Fruit fly (Drosophila melanogaster): Measurements from ENCODE around the gene CG4789.

The CG4789 gene

dm6 chrX:16834259-16834658, 33.5 kb downstream of the CG4789 start (continued):
- TF ChIP-seq Stat92E (GFP tag; optimal IDR thresholded peaks at IDR 0.05) (no peak), abd-A (tag; optimal IDR thresholded peaks at IDR 0.05) (no peak), D (optimal IDR thresholded peaks at IDR 0.05) (no peak), D (GFP tag; optimal IDR thresholded peaks at IDR 0.05) (no peak), CG14050 (GFP tag; IDR thresholded peaks at IDR 0.05) (no peak), ash1 (GFP tag; optimal IDR thresholded peaks at IDR 0.05) (no peak), Aef1 (GFP tag; IDR thresholded peaks at IDR 0.05) (no peak), zfh2 (GFP tag; optimal IDR thresholded peaks at IDR 0.05) (no peak), NC2α (GFP tag; optimal IDR thresholded peaks at IDR 0.05) (no peak), Atf6 (GFP tag; IDR thresholded peaks at IDR 0.05) (no peak), CG31365 (tag; optimal IDR thresholded peaks at IDR 0.05) (no peak), hkb (optimal IDR thresholded peaks at IDR 0.05) (no peak), hkb (GFP tag; IDR thresholded peaks at IDR 0.05) (0 out of 2 replicates have a peak, but pooled peaks have one; percentile 32), Dref (GFP tag; IDR thresholded peaks at IDR 0.05) (no peak), fd96Cb (tag; optimal IDR thresholded peaks at IDR 0.05) (peak; percentile 21), pfk (GFP tag; optimal IDR thresholded peaks at IDR 0.05) (no peak), CG17612 (GFP tag; IDR thresholded peaks at IDR 0.05) (no peak), CG2116 (GFP tag; optimal IDR thresholded peaks at IDR 0.05) (no peak), tup (GFP tag; optimal IDR thresholded peaks at IDR 0.05) (no peak), CG1024 (GFP tag; IDR thresholded peaks at IDR 0.05) (no peak), gcm (GFP tag; optimal IDR thresholded peaks at IDR 0.05) (peak; percentile 42), Taf1 (GFP tag; IDR thresholded peaks at IDR 0.05) (no peak), vvl (GFP tag; IDR thresholded peaks at IDR 0.05) (peak; percentile 33; the same call in 1 of the 2 replicates), Nf-YC (tag; optimal IDR thresholded peaks at IDR 0.05) (peak; percentile 33), CG15696 (tag; optimal IDR thresholded peaks at IDR 0.05) (no peak), stwl (tag; optimal IDR thresholded peaks at IDR 0.05) (no peak)

dm6 chrX:16835304-16835703, 34.6 kb downstream of the CG4789 start, which contains the start of the genes CG13004 and CG46306:
TSS of gene CG13004 (minus strand) at chrX:16835520.
TSS of gene CG46306 (minus strand) at chrX:16835520.
- TF ChIP-seq crol (GFP tag; IDR thresholded peaks at IDR 0.05), result 0 out of 2 replicates have a peak, but pooled peaks have one; percentile 12
- TF ChIP-seq caup (GFP tag; optimal IDR thresholded peaks at IDR 0.05; ENCODE audit: severe bottlenecking), result no peak
- peak; percentile 11 to 34 for TF ChIP-seq Trl (optimal IDR thresholded peaks at IDR 0.05)
- no peak for TF ChIP-seq Trl (GFP tag; optimal IDR thresholded peaks at IDR 0.05)
- TF ChIP-seq row (GFP tag; IDR thresholded peaks at IDR 0.05), result peak; percentile 9; the same call in 1 of the 3 replicates
- peak; percentile 55 for TF ChIP-seq nom (GFP tag; optimal IDR thresholded peaks at IDR 0.05)
- no peak for TF ChIP-seq esg (GFP tag; conservative IDR thresholded peaks at IDR 0.05)
- no peak for TF ChIP-seq CG8281 (tag; optimal IDR thresholded peaks at IDR 0.05)
- peak; percentile 27; the same call in 1 of the 2 replicates for TF ChIP-seq slbo (GFP tag; IDR thresholded peaks at IDR 0.05)
- peak; percentile 58 for TF ChIP-seq Jarid2 (GFP tag; optimal IDR thresholded peaks at IDR 0.05)
- TF ChIP-seq chinmo (GFP tag; IDR thresholded peaks at IDR 0.05; ENCODE audit: partially characterized antibody), result 0 out of 4 replicates have a peak, but pooled peaks have one; percentile 26
- TF ChIP-seq CG32532 (GFP tag; IDR thresholded peaks at IDR 0.05), result peak; percentile 11; the same call in 1 of the 2 replicates
- TF ChIP-seq BEAF-32 (GFP tag; optimal IDR thresholded peaks at IDR 0.05), result no peak
- TF ChIP-seq Adf1 (GFP tag; IDR thresholded peaks at IDR 0.05), result peak; percentile 86
- TF ChIP-seq Med (GFP tag), result peak; percentile 72

Measured in whole organism, embryonic.